Worm (Caenorhabditis elegans) whole organism, L4 larva: Measurements from ENCODE around the gene F07C3.2.
A peak's percentile ranks its signal among the peaks of the same experiment; 100 is the strongest.

ENCODE experiments used
- F37D6.2 ChIP-seq: sonication (generic microtip); optimal IDR thresholded peaks from 2 replicates; lab custom pipeline; 2016; ENCODE audit warnings: mild to moderate bottlenecking, missing genetic modification characterization, missing compliant biosample characterization
- F49E8.2 ChIP-seq: sonication (generic microtip); optimal IDR thresholded peaks from 2 replicates; lab custom pipeline; 2016; ENCODE audit warnings: missing compliant biosample characterization, mild to moderate bottlenecking, missing genetic modification characterization, borderline replicate concordance
- T20F7.1 ChIP-seq: fragments of 200-800 bp; sonication (Bioruptor generic); optimal IDR thresholded peaks from 2 replicates; lab custom pipeline; 2018; ENCODE audit warnings: mild to moderate bottlenecking, missing genetic modification characterization, missing compliant biosample characterization
- Y5F2A.4 ChIP-seq: fragments of 200-800 bp; sonication (Bioruptor generic); optimal IDR thresholded peaks from 2 replicates; lab custom pipeline; 2018; ENCODE audit warnings: mild to moderate bottlenecking, missing genetic modification characterization, missing compliant biosample characterization
- Y75B8A.6 ChIP-seq: fragments of 200-800 bp; sonication (Bioruptor generic); IDR thresholded peaks from 2 replicates; pipeline ENCODE4 v1.3.6; 2022; ENCODE audit warnings: missing genetic modification reagents, missing genetic modification characterization, missing compliant biosample characterization
- ZK337.2 ChIP-seq: fragments of 200-800 bp; sonication (Bioruptor generic); IDR thresholded peaks from 2 replicates; pipeline ENCODE4 v1.3.6; 2022; ENCODE audit warnings: missing genetic modification reagents, missing genetic modification characterization, missing compliant biosample characterization
- ZK546.5 ChIP-seq, 2 experiments: sonication (generic microtip); optimal IDR thresholded peaks; 2 replicates each; lab custom pipeline; 2017; ENCODE audit warnings: missing biosample characterization in 2 of 2, missing genetic modification characterization in 2 of 2
- ama-1 ChIP-seq: fragments of 150-350 bp; optimal IDR thresholded peaks from 2 replicates; lab custom pipeline; 2014; ENCODE audit warnings: inconsistent platforms, mixed read lengths
- attf-4 ChIP-seq: sonication (generic microtip); optimal IDR thresholded peaks from 3 replicates; lab custom pipeline; 2017; ENCODE audit warnings: missing biosample characterization, missing genetic modification characterization
- ceh-28 ChIP-seq: fragments of 150-350 bp; optimal IDR thresholded peaks from 2 replicates; lab custom pipeline; 2014; ENCODE audit warnings: missing biosample characterization, missing genetic modification reagents, missing genetic modification characterization
- ceh-82 ChIP-seq: sonication (generic microtip); optimal IDR thresholded peaks from 2 replicates; lab custom pipeline; 2017; ENCODE audit warnings: missing biosample characterization, missing genetic modification characterization
- ces-1 ChIP-seq: fragments of 150-350 bp; sonication (generic microtip); optimal IDR thresholded peaks from 4 replicates; lab custom pipeline; 2014; ENCODE audit warnings: missing biosample characterization, missing genetic modification reagents, missing genetic modification characterization
- ctbp-1 ChIP-seq: fragments of 200-800 bp; sonication (Bioruptor generic); IDR thresholded peaks from 2 replicates; pipeline ENCODE4 v1.3.6; 2022; ENCODE audit warnings: missing genetic modification reagents, missing genetic modification characterization, missing compliant biosample characterization
- daf-12 ChIP-seq: fragments of 150-350 bp; optimal IDR thresholded peaks from 2 replicates; lab custom pipeline; 2014; ENCODE audit warnings: missing biosample characterization, missing genetic modification reagents, missing genetic modification characterization
- daf-8 ChIP-seq: fragments of 200-800 bp; sonication (Bioruptor generic); IDR thresholded peaks from 2 replicates; pipeline ENCODE4 v1.3.6; 2022; ENCODE audit warnings: missing genetic modification characterization, missing compliant biosample characterization
- dmd-6 ChIP-seq: fragments of 200-800 bp; sonication (Bioruptor generic); IDR thresholded peaks from 2 replicates; pipeline ENCODE4 v1.3.6; 2022; ENCODE audit warnings: missing genetic modification reagents, missing genetic modification characterization, missing compliant biosample characterization
- dpl-1 ChIP-seq: fragments of 150-350 bp; optimal IDR thresholded peaks from 2 replicates; lab custom pipeline; 2014; ENCODE audit warnings: missing biosample characterization, missing genetic modification reagents, missing genetic modification characterization
- duxl-1 ChIP-seq: sonication (generic microtip); optimal IDR thresholded peaks from 2 replicates; lab custom pipeline; 2016; ENCODE audit warnings: mild to moderate bottlenecking, missing genetic modification characterization, moderate library complexity, missing compliant biosample characterization; ENCODE audit not compliant: poor library complexity
- dve-1 ChIP-seq: sonication (generic microtip); optimal IDR thresholded peaks from 2 replicates; lab custom pipeline; 2017; ENCODE audit warnings: antibody characterized with exemption, mild to moderate bottlenecking, missing genetic modification characterization, missing compliant biosample characterization; ENCODE audit not compliant: insufficient read depth
- egl-27 ChIP-seq: sonication (generic microtip); optimal IDR thresholded peaks from 3 replicates; lab custom pipeline; 2017; ENCODE audit warnings: missing biosample characterization, missing genetic modification reagents, missing genetic modification characterization
- gei-8 ChIP-seq: fragments of 200-800 bp; sonication (Bioruptor generic); optimal IDR thresholded peaks from 2 replicates; lab custom pipeline; 2018; ENCODE audit warnings: mild to moderate bottlenecking, missing genetic modification characterization, missing compliant biosample characterization
- hif-1 ChIP-seq, 2 experiments: sonication (generic microtip); optimal IDR thresholded peaks; 2 replicates each; lab custom pipeline; 2016 to 2017; ENCODE audit warnings: missing compliant biosample characterization in 2 of 2, missing genetic modification characterization in 2 of 2, missing genetic modification reagents in 2 of 2, missing genotype in 2 of 2, mild to moderate bottlenecking in 1 of 2
- hmg-1.1 ChIP-seq: fragments of 200-800 bp; sonication (Bioruptor generic); IDR thresholded peaks from 2 replicates; pipeline ENCODE4 v1.3.6; 2022; ENCODE audit warnings: missing genetic modification reagents, missing genetic modification characterization, missing compliant biosample characterization
- jun-1 ChIP-seq: fragments of 150-350 bp; optimal IDR thresholded peaks from 2 replicates; lab custom pipeline; 2014; ENCODE audit warnings: missing biosample characterization, missing genetic modification reagents, missing genetic modification characterization
- lim-7 ChIP-seq: fragments of 200-800 bp; sonication (Bioruptor generic); IDR thresholded peaks from 2 replicates; pipeline ENCODE4 v1.3.6; 2022; ENCODE audit warnings: missing genetic modification characterization, missing compliant biosample characterization
- lin-15B ChIP-seq: fragments of 150-350 bp; sonication (generic microtip); optimal IDR thresholded peaks from 3 replicates; lab custom pipeline; 2014; ENCODE audit warnings: missing biosample characterization, missing genetic modification characterization
- lin-29 ChIP-seq: fragments of 200-800 bp; sonication (Bioruptor generic); IDR thresholded peaks from 2 replicates; pipeline ENCODE4 v1.3.6; 2022; ENCODE audit warnings: missing genetic modification reagents, missing genetic modification characterization, missing compliant biosample characterization
- lin-39 ChIP-seq: fragments of 150-350 bp; optimal IDR thresholded peaks from 2 replicates; lab custom pipeline; 2014; ENCODE audit warnings: missing biosample characterization, missing genetic modification reagents, missing genetic modification characterization
- lsy-2 ChIP-seq, 2 experiments: fragments of 150-350 bp in 1 of 2; sonication (generic microtip) in 1 of 2; optimal IDR thresholded peaks; 2 replicates each; lab custom pipeline; 2014 to 2017; ENCODE audit warnings: missing biosample characterization in 2 of 2, missing genetic modification characterization in 2 of 2
- madf-5 ChIP-seq, 2 experiments: fragments of 200-800 bp; sonication (Bioruptor generic); IDR thresholded peaks; 2 replicates each; pipeline ENCODE4 v1.3.6; 2022; ENCODE audit warnings: missing compliant biosample characterization in 2 of 2, missing genetic modification characterization in 2 of 2
- mdt-29 ChIP-seq: fragments of 200-800 bp; sonication (Bioruptor generic); IDR thresholded peaks from 2 replicates; pipeline ENCODE4 v1.3.6; 2022; ENCODE audit warnings: missing genetic modification reagents, missing genetic modification characterization, missing compliant biosample characterization
- mes-2 ChIP-seq: sonication (generic microtip); optimal IDR thresholded peaks from 2 replicates; lab custom pipeline; 2016; ENCODE audit warnings: missing genotype, mild to moderate bottlenecking, missing genetic modification characterization, missing compliant biosample characterization; ENCODE audit not compliant: poor library complexity, severe bottlenecking
- nhr-102 ChIP-seq: sonication (generic microtip); optimal IDR thresholded peaks from 2 replicates; lab custom pipeline; 2016; ENCODE audit warnings: mild to moderate bottlenecking, missing genetic modification characterization, moderate library complexity, missing compliant biosample characterization
- nhr-237 ChIP-seq: sonication (generic microtip); optimal IDR thresholded peaks from 2 replicates; lab custom pipeline; 2017; ENCODE audit warnings: missing biosample characterization, missing genetic modification characterization
- nhr-25 ChIP-seq: sonication (generic microtip); optimal IDR thresholded peaks from 2 replicates; lab custom pipeline; 2017; ENCODE audit warnings: missing genetic modification characterization, mild to moderate bottlenecking, missing compliant biosample characterization, antibody characterized with exemption, moderate library complexity, borderline replicate concordance; ENCODE audit not compliant: insufficient read depth
- nhr-42 ChIP-seq: fragments of 200-800 bp; sonication (Bioruptor generic); IDR thresholded peaks from 2 replicates; pipeline ENCODE4 v1.3.6; 2022; ENCODE audit warnings: missing genetic modification characterization, missing compliant biosample characterization
- nhr-6 ChIP-seq: fragments of 150-350 bp; optimal IDR thresholded peaks from 2 replicates; lab custom pipeline; 2014; ENCODE audit warnings: missing biosample characterization, missing genetic modification characterization
- php-3 ChIP-seq: fragments of 200-800 bp; sonication (Bioruptor generic); IDR thresholded peaks from 2 replicates; pipeline ENCODE4 v1.3.6; 2022; ENCODE audit warnings: missing genetic modification reagents, missing genetic modification characterization, missing compliant biosample characterization
- pqm-1 ChIP-seq: sonication (generic microtip); optimal IDR thresholded peaks from 2 replicates; lab custom pipeline; 2017; ENCODE audit warnings: missing biosample characterization, missing genetic modification characterization
- rbr-2 ChIP-seq: sonication (generic microtip); optimal IDR thresholded peaks from 2 replicates; lab custom pipeline; 2016; ENCODE audit warnings: missing genotype, missing genetic modification characterization, missing compliant biosample characterization
- set-16 ChIP-seq: fragments of 200-800 bp; sonication (Bioruptor generic); IDR thresholded peaks from 2 replicates; pipeline ENCODE4 v1.3.6; 2022; ENCODE audit warnings: missing genetic modification reagents, missing genetic modification characterization, missing compliant biosample characterization
- skn-1 ChIP-seq: fragments of 150-350 bp; optimal IDR thresholded peaks from 2 replicates; lab custom pipeline; 2014; ENCODE audit warnings: missing biosample characterization, missing genetic modification characterization
- spr-1 ChIP-seq: sonication (generic microtip); optimal IDR thresholded peaks from 2 replicates; lab custom pipeline; 2016; ENCODE audit warnings: mild to moderate bottlenecking, missing genetic modification characterization, missing compliant biosample characterization
- spr-3 ChIP-seq: fragments of 200-800 bp; sonication (Bioruptor generic); optimal IDR thresholded peaks from 2 replicates; lab custom pipeline; 2018; ENCODE audit warnings: mild to moderate bottlenecking, missing genetic modification characterization, missing compliant biosample characterization
- tag-97 ChIP-seq: fragments of 200-800 bp; sonication (Bioruptor generic); IDR thresholded peaks from 2 replicates; pipeline ENCODE4 v1.3.6; 2022; ENCODE audit warnings: missing genetic modification characterization, missing compliant biosample characterization
- tra-1 ChIP-seq: fragments of 200-800 bp; sonication (Bioruptor generic); IDR thresholded peaks from 2 replicates; pipeline ENCODE4 v1.3.6; 2022; ENCODE audit warnings: missing genetic modification reagents, missing genetic modification characterization, missing compliant biosample characterization
- unc-39 ChIP-seq: sonication (generic microtip); optimal IDR thresholded peaks from 2 replicates; lab custom pipeline; 2017; ENCODE audit warnings: missing biosample characterization, missing genetic modification characterization
- vab-7 ChIP-seq: fragments of 200-800 bp; sonication (Bioruptor generic); IDR thresholded peaks from 2 replicates; pipeline ENCODE4 v1.3.6; 2022; ENCODE audit warnings: missing genetic modification reagents, missing genetic modification characterization, missing compliant biosample characterization
- zfp-2 ChIP-seq: sonication (generic microtip); optimal IDR thresholded peaks from 2 replicates; lab custom pipeline; 2016; ENCODE audit warnings: mild to moderate bottlenecking, missing genetic modification characterization, missing compliant biosample characterization
- zfp-3 ChIP-seq: fragments of 200-800 bp; sonication (Bioruptor generic); conservative IDR thresholded peaks from 2 replicates; pipeline ENCODE4 v1.3.6; 2022; ENCODE audit warnings: missing genetic modification reagents, missing genetic modification characterization, missing compliant biosample characterization
- zip-2 ChIP-seq: fragments of 150-350 bp; optimal IDR thresholded peaks from 2 replicates; lab custom pipeline; 2014; ENCODE audit warnings: missing biosample characterization, missing genetic modification characterization
- ztf-11 ChIP-seq: fragments of 150-350 bp; optimal IDR thresholded peaks from 2 replicates; lab custom pipeline; 2014; ENCODE audit warnings: missing biosample characterization, missing genetic modification characterization

The F07C3.2 gene

DNA sequence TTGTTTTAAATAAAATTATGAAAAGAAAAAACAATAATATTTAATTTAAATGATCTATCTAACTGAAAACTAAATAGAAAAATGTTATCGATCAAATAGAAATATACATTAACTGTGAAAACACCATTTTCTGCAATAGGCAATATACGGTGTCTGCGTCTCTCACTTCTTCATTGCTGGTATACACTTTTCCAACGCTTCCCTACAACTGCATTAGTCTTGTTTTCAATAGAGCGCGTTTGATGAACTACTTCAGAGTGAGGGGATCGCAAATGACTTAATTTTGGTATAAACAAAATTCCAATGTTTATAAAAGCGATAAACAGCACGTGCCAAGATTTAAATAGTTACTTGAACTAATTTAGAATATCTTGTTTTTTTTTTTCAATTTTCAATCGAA is 13.4 kb upstream of the F07C3.2 start (continued):
- TF ChIP-seq nhr-25 (tag; lab: Kevin White, UChicago) (peak; percentile 30), dmd-6 (GFP tag; lab: Robert Waterston, UW) (0 out of 2 replicates have a peak, but pooled peaks have one; percentile 14), mes-2 (tag; lab: Kevin White, UChicago) (peak; percentile 66), lim-7 (GFP tag; lab: Robert Waterston, UW) (no peak), nhr-6 (tag; lab: Kevin White, UChicago) (peak; percentile 17), hif-1 (tag; optimal IDR thresholded peaks at IDR 0.05; lab: Kevin White, UChicago) (peak in 1 of 2 experiments; percentile 33), ctbp-1 (no peak), ZK337.2 (GFP tag; lab: Robert Waterston, UW) (no peak), daf-12 (tag; lab: Kevin White, UChicago) (no peak), ces-1 (GFP tag; lab: Kevin White, UChicago) (peak; percentile 60), zip-2 (no peak), madf-5 (GFP tag; IDR thresholded peaks at IDR 0.05; lab: Robert Waterston, UW) (no peak), ama-1 (no peak), F49E8.2 (tag; lab: Kevin White, UChicago) (no peak), pqm-1 (peak; percentile 72), skn-1 (no peak), dpl-1 (GFP tag; lab: Kevin White, UChicago) (peak; percentile 64), lin-39 (tag; lab: Kevin White, UChicago) (no peak), attf-4 (no peak), Y75B8A.6 (GFP tag; lab: Robert Waterston, UW) (no peak), hmg-1.1 (GFP tag; lab: Robert Waterston, UW) (peak; percentile 72), ceh-82 (tag; lab: Kevin White, UChicago) (no peak), set-16 (no peak), zfp-3 (GFP tag; lab: Robert Waterston, UW) (no peak), F37D6.2 (tag; lab: Kevin White, UChicago) (no peak), ztf-11 (no peak), T20F7.1 (GFP tag; lab: Kevin White, UChicago) (peak; percentile 47), mdt-29 (GFP tag; lab: Robert Waterston, UW) (no peak), rbr-2 (peak; percentile 47), nhr-42 (GFP tag; lab: Robert Waterston, UW) (no peak), dve-1 (tag; lab: Kevin White, UChicago) (peak; percentile 86), ZK546.5 (tag; optimal IDR thresholded peaks at IDR 0.05; lab: Kevin White, UChicago) (no peak), egl-27 (tag; lab: Kevin White, UChicago) (no peak), duxl-1 (tag; lab: Kevin White, UChicago) (no peak), daf-8 (no peak), php-3 (GFP tag; lab: Robert Waterston, UW) (no peak), lin-15B (no peak), tag-97 (GFP tag; lab: Robert Waterston, UW) (no peak), spr-1 (tag; lab: Kevin White, UChicago) (no peak), Y5F2A.4 (GFP tag; lab: Kevin White, UChicago) (no peak), lin-29 (GFP tag; lab: Robert Waterston, UW) (no peak), gei-8 (no peak), tra-1 (GFP tag; lab: Robert Waterston, UW) (no peak), zfp-2 (no peak), jun-1 (tag; lab: Kevin White, UChicago) (no peak), spr-3 (GFP tag; lab: Kevin White, UChicago) (no peak), nhr-102 (tag; lab: Kevin White, UChicago) (no peak), ceh-28 (tag; lab: Kevin White, UChicago) (no peak), unc-39 (tag; lab: Kevin White, UChicago) (no peak), lsy-2 (tag; optimal IDR thresholded peaks at IDR 0.05; lab: Kevin White, UChicago) (peak in 1 of 2 experiments; percentile 83), vab-7 (GFP tag; lab: Robert Waterston, UW) (no peak), nhr-237 (tag; lab: Kevin White, UChicago) (no peak)
